Worm (Caenorhabditis elegans): ENCODE data around the gene mig-15.

The mig-15 gene

DNA sequence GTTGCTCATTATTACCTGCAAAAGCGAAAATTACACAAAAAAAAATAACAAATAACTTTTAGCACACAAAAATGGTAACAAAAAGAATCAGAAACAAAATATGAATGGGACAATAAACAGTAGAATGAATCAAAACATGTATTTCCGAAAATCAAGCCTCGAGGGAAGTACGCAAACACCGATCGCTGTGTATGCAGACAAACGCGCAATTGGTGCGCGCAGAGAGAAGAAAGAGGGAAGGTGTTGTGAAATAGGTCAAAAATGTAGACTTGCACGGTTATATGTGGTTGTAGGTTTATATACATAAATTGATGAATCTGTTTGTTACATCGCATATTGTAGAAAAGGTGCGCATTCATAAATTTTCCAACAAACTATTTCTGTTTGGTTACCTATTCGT, 8.7 kb downstream of the mig-15 start, which contains the start of gene cdk-11.2 (continued):
- TF ChIP-seq lin-13 (GFP tag; optimal IDR thresholded peaks at IDR 0.05) = peak; percentile 16
- TF ChIP-seq nhr-129 (tag; optimal IDR thresholded peaks at IDR 0.05) = peak; percentile 86
- no peak for TF ChIP-seq R02D3.7 (tag; optimal IDR thresholded peaks at IDR 0.05)
- TF ChIP-seq nhr-11 (tag; optimal IDR thresholded peaks at IDR 0.05) = no peak
- TF ChIP-seq mab-5 (tag; optimal IDR thresholded peaks at IDR 0.05) = no peak
- TF ChIP-seq gmeb-1 (tag; optimal IDR thresholded peaks at IDR 0.05) = no peak
- no peak for TF ChIP-seq dmd-4 (tag; optimal IDR thresholded peaks at IDR 0.05)
- TF ChIP-seq nhr-77 (tag; optimal IDR thresholded peaks at IDR 0.05) = no peak
- TF ChIP-seq ZK546.5 (tag; optimal IDR thresholded peaks at IDR 0.05) = no peak
- no peak for TF ChIP-seq ztf-1 (GFP tag; conservative IDR thresholded peaks at IDR 0.05)
- TF ChIP-seq fos-1 (tag; optimal IDR thresholded peaks at IDR 0.05) = peak; percentile 69
- peak; percentile 90 for TF ChIP-seq unc-55 (GFP tag; optimal IDR thresholded peaks at IDR 0.05)
- no peak for TF ChIP-seq Y55F3AM.14 (GFP tag; optimal IDR thresholded peaks at IDR 0.05)
- no peak for TF ChIP-seq nhr-10 (tag; optimal IDR thresholded peaks at IDR 0.05)
- peak; percentile 82 for TF ChIP-seq C34F6.9 (tag; optimal IDR thresholded peaks at IDR 0.05)
- peak; percentile 6 for TF ChIP-seq ceh-82 (tag; optimal IDR thresholded peaks at IDR 0.05)

ce11 chrX:10412425-10412824, 16.0 kb downstream of the mig-15 start, which contains the start of gene acr-8:
TSS of gene acr-8 (plus strand) at chrX:10412725.
- TF ChIP-seq nhr-11 (tag; optimal IDR thresholded peaks at IDR 0.05) = no peak

DNA sequence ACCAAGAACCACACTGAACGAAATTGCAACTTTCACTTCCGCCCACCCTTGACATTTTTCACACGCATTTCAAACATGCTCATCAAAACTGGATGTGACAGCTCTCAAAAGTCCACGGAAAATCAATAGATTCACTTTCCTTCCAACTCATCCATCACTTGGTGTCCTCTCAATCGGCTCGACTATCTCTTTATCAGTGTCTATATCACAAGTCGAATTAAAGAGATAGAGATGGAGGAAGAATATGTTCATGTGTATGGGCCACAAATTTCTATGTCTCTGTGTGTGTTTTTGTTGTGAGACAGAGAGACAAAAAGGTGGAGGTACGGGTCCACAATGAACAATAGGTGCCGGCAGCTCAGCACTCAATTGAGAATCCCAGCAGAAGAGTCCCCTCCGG, 17.9 kb downstream of the mig-15 start:
- TF ChIP-seq skn-1 (tag; optimal IDR thresholded peaks at IDR 0.05) = no peak
- no peak for TF ChIP-seq ZK546.5 (tag; optimal IDR thresholded peaks at IDR 0.05)
- peak; percentile 12 for TF ChIP-seq C34F6.9 (tag; optimal IDR thresholded peaks at IDR 0.05)
- peak; percentile 51 for TF ChIP-seq nhr-129 (tag; optimal IDR thresholded peaks at IDR 0.05)
- TF ChIP-seq sma-9 (GFP tag; optimal IDR thresholded peaks at IDR 0.05) = peak; percentile 22
- no peak for TF ChIP-seq sma-9 (tag; optimal IDR thresholded peaks at IDR 0.05)
- peak; percentile 9 for TF ChIP-seq F13H6.1 (tag; optimal IDR thresholded peaks at IDR 0.05)
- TF ChIP-seq unc-55 (GFP tag; optimal IDR thresholded peaks at IDR 0.05) = no peak

DNA sequence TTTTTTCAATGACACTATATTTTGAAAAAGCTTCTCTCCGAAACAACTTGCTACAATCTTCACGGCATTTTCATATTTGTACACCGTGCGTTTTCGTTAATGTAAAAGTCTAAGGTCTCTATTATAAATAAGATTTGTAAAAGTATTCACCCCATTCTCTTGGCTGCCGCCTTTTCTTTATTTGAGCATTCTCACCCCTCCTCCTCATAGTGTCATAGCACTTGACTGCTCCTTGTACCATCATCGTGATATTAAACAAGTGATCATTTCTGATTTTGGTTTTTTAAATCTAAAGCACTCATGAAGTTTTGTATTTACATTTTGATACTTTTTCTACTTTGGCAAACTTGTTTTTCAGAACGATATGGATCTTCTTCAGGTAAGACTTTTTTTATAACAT, 21.6 kb downstream of the mig-15 start, which contains the start of gene ZC504.1:
TSS of gene ZC504.1 (plus strand) at position 301 of the 400 bp plus-strand sequence.
- no peak for TF ChIP-seq skn-1 (tag; optimal IDR thresholded peaks at IDR 0.05)
- TF ChIP-seq nhr-23 (tag; optimal IDR thresholded peaks at IDR 0.05) = no peak
- no peak for TF ChIP-seq blmp-1 (tag; optimal IDR thresholded peaks at IDR 0.05; ENCODE audit: insufficient read depth)

ce11 chrX:10406203-10406602, 22.3 kb downstream of the mig-15 start, which contains the start of gene gur-3:
TSS of gene gur-3 (minus strand) at chrX:10406303.
- TF ChIP-seq ceh-16 (tag; optimal IDR thresholded peaks at IDR 0.05) (no peak), Y55F3AM.14 (GFP tag; optimal IDR thresholded peaks at IDR 0.05) (no peak), unc-39 (tag; optimal IDR thresholded peaks at IDR 0.05) (no peak), ztf-4 (tag; optimal IDR thresholded peaks at IDR 0.05) (no peak), elt-3 (tag; optimal IDR thresholded peaks at IDR 0.05) (no peak), snpc-4 (tag; optimal IDR thresholded peaks at IDR 0.05) (no peak), ama-1 (optimal IDR thresholded peaks at IDR 0.05) (no peak), sma-3 (GFP tag; optimal IDR thresholded peaks at IDR 0.05) (no peak), unc-55 (GFP tag; optimal IDR thresholded peaks at IDR 0.05) (no peak), crh-2 (tag; optimal IDR thresholded peaks at IDR 0.05) (no peak), alr-1 (tag; optimal IDR thresholded peaks at IDR 0.05) (no peak), dmd-4 (tag; optimal IDR thresholded peaks at IDR 0.05) (no peak), skn-1 (tag; optimal IDR thresholded peaks at IDR 0.05) (no peak), nhr-25 (tag; optimal IDR thresholded peaks at IDR 0.05) (no peak), sma-9 (GFP tag; optimal IDR thresholded peaks at IDR 0.05) (no peak), sma-9 (tag; optimal IDR thresholded peaks at IDR 0.05) (no peak), unc-62 (GFP tag; optimal IDR thresholded peaks at IDR 0.05) (no peak), elt-1 (tag; optimal IDR thresholded peaks at IDR 0.05) (no peak)

ce11 chrX:10404051-10404450, 24.4 kb downstream of the mig-15 start:
- TF ChIP-seq fos-1 (tag; optimal IDR thresholded peaks at IDR 0.05) (no peak), elt-1 (tag; optimal IDR thresholded peaks at IDR 0.05) (no peak), R02D3.7 (tag; optimal IDR thresholded peaks at IDR 0.05) (no peak), nhr-77 (tag; optimal IDR thresholded peaks at IDR 0.05) (no peak), ztf-11 (tag; optimal IDR thresholded peaks at IDR 0.05) (no peak), ZK546.5 (tag; optimal IDR thresholded peaks at IDR 0.05) (no peak), dmd-4 (tag; optimal IDR thresholded peaks at IDR 0.05) (no peak), nhr-129 (tag; optimal IDR thresholded peaks at IDR 0.05) (no peak), ama-1 (optimal IDR thresholded peaks at IDR 0.05) (no peak), sma-9 (GFP tag; optimal IDR thresholded peaks at IDR 0.05) (no peak), sma-9 (tag; optimal IDR thresholded peaks at IDR 0.05) (no peak), mbf-1 (tag; optimal IDR thresholded peaks at IDR 0.05) (no peak), egl-27 (tag; optimal IDR thresholded peaks at IDR 0.05) (no peak), nhr-12 (tag; optimal IDR thresholded peaks at IDR 0.05) (no peak), nhr-21 (tag; optimal IDR thresholded peaks at IDR 0.05) (no peak), unc-62 (GFP tag; optimal IDR thresholded peaks at IDR 0.05) (no peak), ceh-16 (tag; optimal IDR thresholded peaks at IDR 0.05) (no peak), mab-5 (tag; optimal IDR thresholded peaks at IDR 0.05) (no peak)

Data from whole organism, L2 larva.